Fruit fly (Drosophila melanogaster): Measurements from ENCODE around the gene v.

DNA sequence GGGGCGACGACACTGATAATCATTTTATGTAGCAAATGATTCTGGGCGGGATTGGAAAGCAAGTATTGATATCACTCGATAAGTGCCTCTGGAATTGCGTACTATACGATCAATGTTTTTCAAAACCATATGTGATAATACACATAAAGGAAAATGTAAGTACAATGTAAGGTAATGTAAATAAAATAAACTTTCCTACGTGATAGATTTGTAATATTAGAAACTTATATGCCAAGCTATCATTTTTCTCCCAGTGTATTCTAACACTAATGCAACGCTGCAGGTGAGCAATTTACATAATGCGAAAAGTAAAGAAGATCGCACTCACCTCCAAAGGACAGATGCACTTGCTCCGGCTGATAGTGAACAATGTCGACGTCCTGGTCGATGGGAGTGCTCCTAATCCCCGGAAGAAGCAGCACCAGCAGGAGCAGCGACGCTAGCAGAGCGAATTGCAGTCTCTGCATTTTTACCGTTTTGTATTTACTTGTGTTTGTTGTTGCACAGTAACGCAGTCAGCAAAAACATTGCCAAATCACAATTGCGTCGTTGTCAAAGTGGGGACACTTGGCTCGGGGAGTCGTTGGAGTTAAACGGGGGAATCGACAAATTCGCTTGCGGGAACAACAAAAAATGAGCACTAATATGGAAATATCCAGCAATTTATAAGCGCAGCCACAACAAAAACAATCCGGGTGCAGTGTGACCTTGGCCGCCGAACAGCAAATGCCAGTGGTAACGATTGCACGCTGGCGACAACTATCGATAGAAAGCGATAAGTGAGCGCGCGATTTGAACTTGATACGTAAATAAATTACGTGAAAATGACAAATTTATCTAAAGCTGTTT lies 46.5 kb upstream of the v start, which contains the start of gene CG1637:
- TF ChIP-seq CG8119 (GFP tag; IDR thresholded peaks at IDR 0.05) (peak; percentile 70), CG6808 (GFP tag; optimal IDR thresholded peaks at IDR 0.05) (no peak), fkh (GFP tag; optimal IDR thresholded peaks at IDR 0.05) (no peak), Lpt (GFP tag; optimal IDR thresholded peaks at IDR 0.05) (no peak), acj6 (GFP tag; optimal IDR thresholded peaks at IDR 0.05) (peak; percentile 67), Hr39 (GFP tag; optimal IDR thresholded peaks at IDR 0.05) (no peak), CG6854 (GFP tag; optimal IDR thresholded peaks at IDR 0.05) (no peak), CG11902 (GFP tag; optimal IDR thresholded peaks at IDR 0.05) (no peak)
